Worm (Caenorhabditis elegans): ENCODE results near the gene K01F9.2.

The K01F9.2 gene

DNA sequence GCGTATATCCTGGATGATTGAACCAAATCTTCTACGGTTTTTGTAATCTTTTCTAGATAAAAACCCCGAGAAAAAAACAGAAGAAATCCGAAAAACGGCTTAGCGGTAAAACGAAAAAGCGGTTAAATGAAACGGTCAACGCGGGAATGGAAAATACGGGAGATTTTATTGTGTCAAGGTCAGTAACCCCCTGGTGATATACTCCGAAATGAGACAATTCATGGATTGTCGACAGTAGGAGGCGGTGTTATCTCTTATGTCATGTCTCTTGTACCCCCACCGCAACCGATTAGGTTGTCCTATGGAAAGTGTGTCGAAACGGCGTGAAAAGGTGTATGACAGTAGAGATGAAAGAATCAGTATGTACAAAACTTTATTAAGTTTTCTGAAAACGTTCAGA lies 32.8 kb downstream of the K01F9.2 start:
- TF ChIP-seq T22C8.4 (GFP tag; IDR thresholded peaks at IDR 0.05) (no peak), ztf-29 (GFP tag; IDR thresholded peaks at IDR 0.05) (no peak), cog-1 (tag; optimal IDR thresholded peaks at IDR 0.05) (no peak), ref-1 (GFP tag; conservative IDR thresholded peaks at IDR 0.05) (no peak), flt-1 (GFP tag; IDR thresholded peaks at IDR 0.05) (no peak), klf-2 (GFP tag; conservative IDR thresholded peaks at IDR 0.05) (no peak), tab-1 (GFP tag; IDR thresholded peaks at IDR 0.05) (no peak), ztf-23 (GFP tag; IDR thresholded peaks at IDR 0.05) (no peak), med-1 (GFP tag; optimal IDR thresholded peaks at IDR 0.05; ENCODE audit: insufficient read depth) (no peak)

DNA sequence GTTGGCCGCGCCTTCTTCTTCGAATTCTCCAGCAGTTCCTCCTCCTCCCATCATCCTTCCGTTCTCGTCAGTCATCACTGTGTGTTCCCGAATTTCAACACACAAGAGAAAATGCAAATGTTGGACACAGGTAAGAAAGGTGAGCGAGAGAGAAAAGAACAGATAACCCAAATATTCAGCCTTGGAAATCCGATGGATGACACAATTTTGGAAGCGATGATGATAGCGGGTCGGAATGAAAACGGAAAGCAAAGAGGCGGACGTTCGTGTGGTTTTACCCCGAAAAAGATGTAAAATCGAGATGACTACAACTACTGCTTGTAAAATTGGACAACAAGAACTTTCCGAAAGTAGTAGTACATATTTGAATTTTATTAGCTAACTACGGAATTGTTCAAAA lies 37.1 kb downstream of the K01F9.2 start:
- TF ChIP-seq T22C8.4 (GFP tag; IDR thresholded peaks at IDR 0.05) (no peak), ztf-23 (GFP tag; IDR thresholded peaks at IDR 0.05) (no peak), flt-1 (GFP tag; IDR thresholded peaks at IDR 0.05) (no peak), ztf-29 (GFP tag; IDR thresholded peaks at IDR 0.05) (no peak), tab-1 (GFP tag; IDR thresholded peaks at IDR 0.05) (no peak)

DNA sequence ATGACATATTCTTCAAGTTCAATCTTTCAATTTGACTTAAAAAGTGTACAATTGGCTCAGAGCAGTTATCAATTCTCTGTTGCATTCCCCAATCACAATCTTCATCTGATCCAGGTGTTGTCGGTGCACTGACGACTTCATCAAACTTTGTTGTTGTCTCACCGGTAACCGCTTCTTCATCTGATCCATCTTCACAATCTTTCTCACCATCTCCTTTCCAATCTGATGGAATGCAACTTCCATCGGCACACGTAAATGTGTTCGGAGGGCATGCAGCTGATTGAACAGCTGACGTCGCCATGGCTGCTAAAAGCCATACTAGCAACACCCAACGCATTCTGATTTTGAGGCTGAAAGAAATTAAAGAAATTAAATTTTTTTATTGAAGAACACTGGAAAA lies 38.9 kb downstream of the K01F9.2 start, which contains the start of gene F44E2.4:
TSS of gene F44E2.4 (minus strand) at position 350 of the 400 bp plus-strand sequence.
- TF ChIP-seq tab-1 (GFP tag; IDR thresholded peaks at IDR 0.05) (no peak), ztf-29 (GFP tag; IDR thresholded peaks at IDR 0.05) (no peak), ztf-23 (GFP tag; IDR thresholded peaks at IDR 0.05) (no peak), T22C8.4 (GFP tag; IDR thresholded peaks at IDR 0.05) (no peak), ref-1 (GFP tag; conservative IDR thresholded peaks at IDR 0.05) (no peak), klf-2 (GFP tag; conservative IDR thresholded peaks at IDR 0.05) (no peak), flt-1 (GFP tag; IDR thresholded peaks at IDR 0.05) (no peak), cog-1 (tag; optimal IDR thresholded peaks at IDR 0.05) (no peak), med-1 (GFP tag; optimal IDR thresholded peaks at IDR 0.05; ENCODE audit: insufficient read depth) (no peak)

DNA sequence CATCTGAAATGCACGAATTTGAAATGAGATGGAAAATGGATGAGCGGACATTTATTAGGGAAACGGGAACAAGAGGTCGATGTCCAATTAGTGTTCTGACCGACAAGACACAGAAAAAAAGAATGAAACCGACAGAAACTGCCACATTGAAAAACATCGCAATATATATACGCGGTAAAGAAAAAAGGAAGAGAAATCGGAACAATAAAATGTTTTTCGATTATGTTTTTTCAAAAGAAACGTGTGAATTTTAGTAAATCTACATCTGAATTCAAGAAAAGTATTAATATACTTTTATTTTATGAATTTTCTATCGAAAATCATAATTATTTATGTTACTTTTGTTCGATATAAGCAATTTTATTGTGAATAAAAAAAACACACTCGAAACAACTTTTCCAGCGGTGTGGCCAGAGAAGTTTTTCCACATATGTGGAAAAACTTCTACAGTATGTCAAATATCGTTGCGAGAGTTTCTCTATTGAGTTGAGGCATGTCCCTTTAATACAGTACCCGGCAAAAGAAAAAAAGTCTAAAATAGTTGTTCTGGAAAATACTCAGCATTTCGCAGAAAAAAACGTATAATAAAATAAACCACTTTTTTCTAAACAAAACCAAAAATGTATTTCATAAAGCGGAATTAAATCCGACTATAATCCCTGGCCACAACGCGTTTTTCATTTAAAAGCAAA lies 45.7 kb downstream of the K01F9.2 start, which contains the start of gene F44E2.10:
TSS of gene F44E2.10 (minus strand) at position 51 of the 692 bp plus-strand sequence.
- TF ChIP-seq med-1 (GFP tag; optimal IDR thresholded peaks at IDR 0.05; ENCODE audit: insufficient read depth) (no peak), flt-1 (GFP tag; IDR thresholded peaks at IDR 0.05) (no peak), cog-1 (tag; optimal IDR thresholded peaks at IDR 0.05) (no peak), ztf-23 (GFP tag; IDR thresholded peaks at IDR 0.05) (no peak), ztf-29 (GFP tag; IDR thresholded peaks at IDR 0.05) (no peak), klf-2 (GFP tag; conservative IDR thresholded peaks at IDR 0.05) (no peak), T22C8.4 (GFP tag; IDR thresholded peaks at IDR 0.05) (no peak), tab-1 (GFP tag; IDR thresholded peaks at IDR 0.05) (no peak), ref-1 (GFP tag; conservative IDR thresholded peaks at IDR 0.05) (no peak)

DNA sequence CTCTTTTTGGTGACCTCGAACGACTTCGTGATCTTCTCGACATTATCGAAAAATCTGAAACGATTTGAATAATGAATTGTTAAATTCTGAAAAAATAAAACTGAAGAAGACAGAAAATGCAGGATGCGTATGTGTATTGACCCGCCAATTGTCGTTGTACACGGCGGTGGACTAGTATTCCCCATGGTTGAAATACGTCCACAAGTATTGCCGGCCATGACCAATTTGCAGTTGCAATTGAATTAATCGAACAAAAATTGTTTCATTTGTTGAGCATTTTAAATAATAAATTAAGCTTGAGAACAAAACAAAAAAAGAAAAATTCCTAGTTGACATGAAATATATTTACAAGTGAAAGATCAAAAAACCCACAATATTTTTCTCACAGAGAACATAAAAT lies 47.7 kb downstream of the K01F9.2 start, which contains the start of gene F44E2.3:
TSS of gene F44E2.3 (minus strand) at position 61 of the 400 bp plus-strand sequence.
- TF ChIP-seq ref-1 (GFP tag; conservative IDR thresholded peaks at IDR 0.05) (no peak), cog-1 (tag; optimal IDR thresholded peaks at IDR 0.05) (no peak), med-1 (GFP tag; optimal IDR thresholded peaks at IDR 0.05; ENCODE audit: insufficient read depth) (no peak), flt-1 (GFP tag; IDR thresholded peaks at IDR 0.05) (no peak), ztf-23 (GFP tag; IDR thresholded peaks at IDR 0.05) (no peak)

DNA sequence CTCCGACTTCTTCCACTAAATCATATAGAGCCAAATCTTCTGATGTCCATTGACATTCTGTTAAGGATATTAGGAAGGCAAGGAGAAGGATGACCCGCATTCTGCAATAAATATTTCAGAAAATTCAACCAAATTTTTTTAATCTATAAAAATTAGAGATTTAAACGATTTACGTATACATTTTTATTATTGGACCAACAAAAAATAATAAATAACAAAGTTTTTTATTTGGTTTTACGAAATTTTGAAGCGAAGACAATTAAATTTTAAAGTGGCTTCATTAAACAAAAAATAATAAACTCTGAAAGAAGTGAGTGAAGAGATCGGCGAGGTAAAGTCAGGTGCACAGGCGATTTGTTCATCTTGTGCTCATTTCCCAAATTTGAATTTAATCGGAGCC lies 49.8 kb downstream of the K01F9.2 start, which contains the start of gene F54F2.9:
TSS of gene F54F2.9 (minus strand) at position 101 of the 400 bp plus-strand sequence.
- TF ChIP-seq ztf-23 (GFP tag; IDR thresholded peaks at IDR 0.05) = no peak
- TF ChIP-seq ztf-29 (GFP tag; IDR thresholded peaks at IDR 0.05) = no peak
- no peak for TF ChIP-seq med-1 (GFP tag; optimal IDR thresholded peaks at IDR 0.05; ENCODE audit: insufficient read depth)
- no peak for TF ChIP-seq cog-1 (tag; optimal IDR thresholded peaks at IDR 0.05)
- no peak for TF ChIP-seq klf-2 (GFP tag; conservative IDR thresholded peaks at IDR 0.05)
- no peak for TF ChIP-seq T22C8.4 (GFP tag; IDR thresholded peaks at IDR 0.05)
- no peak for TF ChIP-seq tab-1 (GFP tag; IDR thresholded peaks at IDR 0.05)
- no peak for TF ChIP-seq flt-1 (GFP tag; IDR thresholded peaks at IDR 0.05)
- TF ChIP-seq ref-1 (GFP tag; conservative IDR thresholded peaks at IDR 0.05) = no peak

DNA sequence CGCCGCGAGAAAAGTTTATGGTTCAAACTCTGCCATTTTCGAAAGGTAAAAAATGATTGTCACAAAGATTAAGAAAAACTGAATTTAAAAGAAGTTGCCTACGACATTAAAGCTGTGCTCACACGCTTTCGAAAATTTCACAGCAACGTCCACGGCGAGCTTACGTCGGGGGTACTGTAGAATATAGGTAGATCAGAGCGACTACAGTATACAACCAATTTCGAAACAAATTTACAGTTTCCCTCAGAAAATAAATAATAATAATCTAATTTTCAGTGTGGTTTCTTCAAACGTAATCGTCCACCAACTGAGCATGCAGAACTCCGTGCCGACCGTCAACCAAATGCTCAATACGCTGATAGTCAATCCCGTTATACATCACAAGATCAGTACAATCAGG lies 52.4 kb downstream of the K01F9.2 start:
- TF ChIP-seq klf-2 (GFP tag; conservative IDR thresholded peaks at IDR 0.05) = no peak
- no peak for TF ChIP-seq med-1 (GFP tag; optimal IDR thresholded peaks at IDR 0.05; ENCODE audit: insufficient read depth)
- no peak for TF ChIP-seq ztf-29 (GFP tag; IDR thresholded peaks at IDR 0.05)
- TF ChIP-seq cog-1 (tag; optimal IDR thresholded peaks at IDR 0.05) = no peak
- no peak for TF ChIP-seq flt-1 (GFP tag; IDR thresholded peaks at IDR 0.05)
- TF ChIP-seq ref-1 (GFP tag; conservative IDR thresholded peaks at IDR 0.05) = no peak
- no peak for TF ChIP-seq tab-1 (GFP tag; IDR thresholded peaks at IDR 0.05)
- TF ChIP-seq T22C8.4 (GFP tag; IDR thresholded peaks at IDR 0.05) = no peak
